Fruit fly (Drosophila melanogaster) whole organism: ENCODE results near the gene CG5326.

Source experiments
- EcR ChIP-seq, 2 experiments: fragments of >200 bp; optimal IDR thresholded peaks; 2 replicates each; lab custom pipeline; 2017; ENCODE audit warnings: missing biosample characterization in 2 of 2, missing genetic modification characterization in 2 of 2, missing genetic modification reagents in 2 of 2
- usp ChIP-seq: fragments of >200 bp; optimal IDR thresholded peaks from 2 replicates; lab custom pipeline; 2017; ENCODE audit warnings: missing biosample characterization, missing genetic modification characterization, mixed read lengths

DNA sequence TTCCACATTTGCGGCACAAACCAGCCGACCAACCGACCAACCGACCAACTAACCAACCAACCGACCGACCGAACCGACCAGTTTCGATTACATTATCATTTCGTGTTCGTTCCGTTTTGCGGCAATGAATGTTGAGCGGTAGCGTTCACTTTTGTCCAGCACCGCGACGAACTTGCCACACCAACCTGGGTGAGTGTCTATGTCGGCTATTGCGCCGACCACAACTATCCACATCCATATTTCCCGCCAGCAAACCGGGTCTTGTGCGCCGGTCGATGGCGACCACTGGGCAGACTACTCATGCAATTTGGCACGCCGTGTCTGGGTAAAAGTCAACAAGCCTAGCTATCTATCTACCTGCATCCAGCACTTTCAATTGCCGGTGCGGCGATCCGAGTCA is 37.3 kb upstream of the CG5326 start:
- TF ChIP-seq EcR (GFP tag; optimal IDR thresholded peaks at IDR 0.05; lab: Kevin White, UChicago) (no peak), usp (GFP tag; lab: Kevin White, UChicago) (no peak)
